Worm (Caenorhabditis elegans) whole organism, young adult: ENCODE measurements around the gene fbxb-91.
"Not testable (repeated sequence)": the region's sequence is repeated elsewhere in the genome, so short reads cannot be mapped to it uniquely, and the experiment has no call there.

Experiments
- B0261.1 ChIP-seq: sonication (generic microtip); optimal IDR thresholded peaks from 2 replicates; lab custom pipeline; 2016; ENCODE audit warnings: mild to moderate bottlenecking, missing genetic modification characterization, moderate library complexity, missing compliant biosample characterization
- B0336.3 ChIP-seq: fragments of 200-800 bp; sonication (Bioruptor generic); IDR thresholded peaks from 2 replicates; pipeline ENCODE4 v1.3.6; 2022; ENCODE audit warnings: missing genetic modification characterization, missing compliant biosample characterization
- C17E4.6 ChIP-seq: fragments of 200-800 bp; sonication (Bioruptor generic); IDR thresholded peaks from 2 replicates; pipeline ENCODE4 v1.3.6; 2022; ENCODE audit warnings: missing genetic modification reagents, missing genetic modification characterization, missing compliant biosample characterization
- F22D6.2 ChIP-seq: sonication (generic microtip); optimal IDR thresholded peaks from 2 replicates; lab custom pipeline; 2016; ENCODE audit warnings: mild to moderate bottlenecking, missing genetic modification characterization, missing compliant biosample characterization
- F33H1.4 ChIP-seq: fragments of 200-800 bp; sonication (Bioruptor generic); IDR thresholded peaks from 2 replicates; pipeline ENCODE4 v1.3.6; 2022; ENCODE audit warnings: missing genetic modification reagents, missing genetic modification characterization, missing compliant biosample characterization
- F39B2.1 ChIP-seq: fragments of 200-800 bp; sonication (Bioruptor generic); IDR thresholded peaks from 2 replicates; pipeline ENCODE4 v1.3.6; 2022; ENCODE audit warnings: missing genetic modification reagents, missing genetic modification characterization, missing compliant biosample characterization
- F52B5.7 ChIP-seq: sonication (generic microtip); optimal IDR thresholded peaks from 2 replicates; lab custom pipeline; 2016; ENCODE audit warnings: mild to moderate bottlenecking, missing genetic modification characterization, missing compliant biosample characterization
- F57C9.4 ChIP-seq: sonication (generic microtip); optimal IDR thresholded peaks from 2 replicates; lab custom pipeline; 2017; ENCODE audit warnings: mild to moderate bottlenecking, missing genetic modification characterization, missing compliant biosample characterization
- K11D2.4 ChIP-seq: fragments of 200-800 bp; sonication (Bioruptor generic); IDR thresholded peaks from 2 replicates; pipeline ENCODE4 v1.3.6; 2022; ENCODE audit warnings: missing genetic modification reagents, missing genetic modification characterization, missing compliant biosample characterization
- Y56A3A.18 ChIP-seq: fragments of 200-800 bp; sonication (Bioruptor generic); IDR thresholded peaks from 2 replicates; pipeline ENCODE4 v1.3.6; 2022; ENCODE audit warnings: missing genetic modification reagents, missing genetic modification characterization, missing compliant biosample characterization
- Y67H2A.10 ChIP-seq: fragments of 200-800 bp; sonication (Bioruptor generic); conservative IDR thresholded peaks from 2 replicates; pipeline ENCODE4 v1.3.6; 2022; ENCODE audit warnings: missing genetic modification reagents, missing genetic modification characterization, missing compliant biosample characterization
- Y79H2A.3 ChIP-seq: fragments of 200-800 bp; sonication (Bioruptor generic); conservative IDR thresholded peaks from 2 replicates; pipeline ENCODE4 v1.3.6; 2022; ENCODE audit warnings: missing genetic modification reagents, missing genetic modification characterization, missing compliant biosample characterization
- Y95B8A.8 ChIP-seq: fragments of 200-800 bp; sonication (Bioruptor generic); IDR thresholded peaks from 2 replicates; pipeline ENCODE4 v1.3.6; 2022; ENCODE audit warnings: missing genetic modification reagents, missing genetic modification characterization, missing compliant biosample characterization
- aptf-2 ChIP-seq: fragments of 200-800 bp; sonication (Bioruptor generic); conservative IDR thresholded peaks from 2 replicates; pipeline ENCODE4 v1.3.6; 2022; ENCODE audit warnings: missing genetic modification reagents, missing genetic modification characterization, missing compliant biosample characterization
- aptf-3 ChIP-seq: fragments of 200-800 bp; sonication (Bioruptor generic); IDR thresholded peaks from 2 replicates; pipeline ENCODE4 v1.3.6; 2022; ENCODE audit warnings: missing genetic modification characterization, missing compliant biosample characterization
- athp-1 ChIP-seq: sonication (generic microtip); optimal IDR thresholded peaks from 2 replicates; lab custom pipeline; 2017; ENCODE audit warnings: mild to moderate bottlenecking, missing genetic modification characterization, missing compliant biosample characterization
- attf-5 ChIP-seq: fragments of 200-800 bp; sonication (Bioruptor generic); optimal IDR thresholded peaks from 2 replicates; lab custom pipeline; 2018; ENCODE audit warnings: mild to moderate bottlenecking, missing genetic modification characterization, missing compliant biosample characterization
- bed-1 ChIP-seq: fragments of 200-800 bp; sonication (Bioruptor generic); IDR thresholded peaks from 2 replicates; pipeline ENCODE4 v1.3.6; 2022; ENCODE audit warnings: missing genetic modification reagents, missing genetic modification characterization, missing compliant biosample characterization
- bed-2 ChIP-seq: fragments of 200-800 bp; sonication (Bioruptor generic); IDR thresholded peaks from 2 replicates; pipeline ENCODE4 v1.3.6; 2022; ENCODE audit warnings: missing genetic modification reagents, missing genetic modification characterization, missing compliant biosample characterization
- cebp-2 ChIP-seq: fragments of 200-800 bp; sonication (Bioruptor generic); IDR thresholded peaks from 2 replicates; pipeline ENCODE4 v1.3.6; 2022; ENCODE audit warnings: missing genetic modification characterization, missing compliant biosample characterization
- ceh-58 ChIP-seq: fragments of 200-800 bp; sonication (Bioruptor generic); IDR thresholded peaks from 2 replicates; pipeline ENCODE4 v1.3.6; 2022; ENCODE audit warnings: missing genetic modification characterization, missing compliant biosample characterization
- ceh-79 ChIP-seq: sonication (generic microtip); optimal IDR thresholded peaks from 2 replicates; lab custom pipeline; 2017; ENCODE audit warnings: mild to moderate bottlenecking, missing genetic modification characterization, missing compliant biosample characterization
- dox-1 ChIP-seq: fragments of 200-800 bp; sonication (Bioruptor generic); IDR thresholded peaks from 2 replicates; pipeline ENCODE4 v1.3.6; 2022; ENCODE audit warnings: missing genetic modification reagents, missing genetic modification characterization, missing compliant biosample characterization
- dpff-1 ChIP-seq: sonication (generic microtip); optimal IDR thresholded peaks from 2 replicates; lab custom pipeline; 2017; ENCODE audit warnings: mild to moderate bottlenecking, missing genetic modification characterization, missing compliant biosample characterization
- dpl-1 ChIP-seq: fragments of 150-350 bp; optimal IDR thresholded peaks from 2 replicates; lab custom pipeline; 2014; ENCODE audit warnings: missing biosample characterization, missing genetic modification reagents, missing genetic modification characterization
- ekl-4 ChIP-seq: fragments of 200-800 bp; sonication (Bioruptor generic); IDR thresholded peaks from 2 replicates; pipeline ENCODE4 v1.3.6; 2022; ENCODE audit warnings: missing genetic modification reagents, missing genetic modification characterization, missing compliant biosample characterization
- hmg-1.2 ChIP-seq: fragments of 200-800 bp; sonication (Bioruptor generic); IDR thresholded peaks from 2 replicates; pipeline ENCODE4 v1.3.6; 2022; ENCODE audit warnings: missing genetic modification reagents, missing genetic modification characterization, missing compliant biosample characterization
- lin-40 ChIP-seq: sonication (generic microtip); optimal IDR thresholded peaks from 2 replicates; lab custom pipeline; 2016; ENCODE audit warnings: missing genetic modification characterization, mild to moderate bottlenecking, missing compliant biosample characterization, missing genotype, missing genetic modification reagents
- lir-1 ChIP-seq: fragments of 200-800 bp; sonication (Bioruptor generic); conservative IDR thresholded peaks from 2 replicates; pipeline ENCODE4 v1.3.6; 2022; ENCODE audit warnings: missing genetic modification reagents, missing genetic modification characterization, missing compliant biosample characterization
- lsy-27 ChIP-seq: sonication (generic microtip); optimal IDR thresholded peaks from 2 replicates; lab custom pipeline; 2017; ENCODE audit warnings: missing genetic modification characterization, mild to moderate bottlenecking, missing compliant biosample characterization, antibody characterized with exemption, missing genotype, borderline replicate concordance; ENCODE audit not compliant: insufficient read depth
- madf-10 ChIP-seq: sonication (generic microtip); optimal IDR thresholded peaks from 2 replicates; lab custom pipeline; 2016; ENCODE audit warnings: mild to moderate bottlenecking, missing genetic modification characterization, missing compliant biosample characterization
- madf-6 ChIP-seq: fragments of 200-800 bp; sonication (Bioruptor generic); IDR thresholded peaks from 2 replicates; pipeline ENCODE4 v1.3.6; 2022; ENCODE audit warnings: missing genetic modification reagents, missing genetic modification characterization, missing compliant biosample characterization
- mcd-1 ChIP-seq: fragments of 200-800 bp; sonication (Bioruptor generic); IDR thresholded peaks from 2 replicates; pipeline ENCODE4 v1.3.6; 2022; ENCODE audit warnings: missing genetic modification reagents, missing genetic modification characterization, missing compliant biosample characterization
- mxl-1 ChIP-seq: sonication (generic microtip); optimal IDR thresholded peaks from 2 replicates; lab custom pipeline; 2016; ENCODE audit warnings: missing genetic modification characterization, missing compliant biosample characterization
- nhr-27 ChIP-seq: fragments of 200-800 bp; sonication (Bioruptor generic); optimal IDR thresholded peaks from 2 replicates; lab custom pipeline; 2018; ENCODE audit warnings: mild to moderate bottlenecking, missing genetic modification characterization, moderate library complexity, missing compliant biosample characterization
- pha-4 ChIP-seq: fragments of 150-350 bp; sonication (generic microtip); optimal IDR thresholded peaks from 2 replicates; lab custom pipeline; 2014; ENCODE audit warnings: missing biosample characterization, missing genetic modification reagents, missing genetic modification characterization
- snpc-3.4 ChIP-seq: sonication (generic microtip); optimal IDR thresholded peaks from 2 replicates; lab custom pipeline; 2017; ENCODE audit warnings: missing genetic modification characterization, mild to moderate bottlenecking, missing compliant biosample characterization, antibody characterized with exemption, moderate library complexity, missing genotype, missing genetic modification reagents
- xnd-1 ChIP-seq: sonication (generic microtip); optimal IDR thresholded peaks from 2 replicates; lab custom pipeline; 2016; ENCODE audit warnings: missing genotype, missing genetic modification reagents, missing genetic modification characterization, missing compliant biosample characterization

Gene fbxb-91

ce11 chrII:3771640-3772039, 21.1 kb upstream of the fbxb-91 start:
- TF ChIP-seq lir-1 (GFP tag; lab: Robert Waterston, UW): no peak
- TF ChIP-seq lin-40 (tag; lab: Kevin White, UChicago): no peak
- no peak for TF ChIP-seq madf-10 (tag; lab: Kevin White, UChicago)
- TF ChIP-seq Y56A3A.18 (GFP tag; lab: Robert Waterston, UW): no peak
- TF ChIP-seq dox-1 (GFP tag; lab: Robert Waterston, UW): no peak

- TF ChIP-seq cebp-2 (GFP tag; lab: Robert Waterston, UW) (no peak), pha-4 (tag; lab: Kevin White, UChicago) (no peak), F22D6.2 (tag; lab: Kevin White, UChicago) (no peak), bed-1 (GFP tag; lab: Robert Waterston, UW) (no peak), F57C9.4 (no peak), aptf-2 (GFP tag; lab: Robert Waterston, UW) (no peak), lsy-27 (tag; lab: Kevin White, UChicago) (no peak), athp-1 (no peak), F39B2.1 (GFP tag; lab: Robert Waterston, UW) (no peak), madf-6 (GFP tag; lab: Robert Waterston, UW) (no peak), B0336.3 (GFP tag; lab: Robert Waterston, UW) (no peak), dpff-1 (no peak), dpl-1 (no peak), nhr-27 (tag; lab: Kevin White, UChicago) (no peak), hmg-1.2 (no peak), mcd-1 (GFP tag; lab: Robert Waterston, UW) (no peak), F52B5.7 (tag; lab: Kevin White, UChicago) (no peak)
- TF ChIP-seq, all 124 proteins: peak for 0
Observed at ce11 chrII:3764486-3764885, 13.9 kb upstream of the fbxb-91 start, which contains the start of gene srx-112. TSS of gene srx-112 (minus strand) at chrII:3764586.

ce11 chrII:3761599-3761998, 11.0 kb upstream of the fbxb-91 start, which contains the start of gene T24E12.6:
TSS of gene T24E12.6 (minus strand) at chrII:3761699.
- not testable (repeated sequence) for TF ChIP-seq lir-1 (GFP tag; lab: Robert Waterston, UW); B0261.1; nhr-27 (tag; lab: Kevin White, UChicago)

ce11 chrII:3759010-3759409, 8.4 kb upstream of the fbxb-91 start, which contains the start of gene T24E12.12:
TSS of gene T24E12.12 (plus strand) at chrII:3759290.
- no peak for TF ChIP-seq aptf-2 (GFP tag; lab: Robert Waterston, UW)
- no peak for TF ChIP-seq lin-40 (tag; lab: Kevin White, UChicago)
- TF ChIP-seq Y95B8A.8: no peak
- no peak for TF ChIP-seq athp-1
- TF ChIP-seq F33H1.4 (GFP tag; lab: Robert Waterston, UW): no peak
- TF ChIP-seq mxl-1 (tag; lab: Kevin White, UChicago): no peak
- TF ChIP-seq K11D2.4 (GFP tag; lab: Robert Waterston, UW): no peak
- no peak for TF ChIP-seq attf-5 (GFP tag; lab: Kevin White, UChicago)
- no peak for TF ChIP-seq ceh-58 (GFP tag; lab: Robert Waterston, UW)
- no peak for TF ChIP-seq xnd-1
- no peak for TF ChIP-seq Y79H2A.3
- no peak for TF ChIP-seq aptf-3 (GFP tag; lab: Robert Waterston, UW)
- no peak for TF ChIP-seq ekl-4 (GFP tag; lab: Robert Waterston, UW)
- TF ChIP-seq ceh-79 (tag; lab: Kevin White, UChicago): no peak
- no peak for TF ChIP-seq C17E4.6 (GFP tag; lab: Robert Waterston, UW)
- TF ChIP-seq snpc-3.4 (tag; lab: Kevin White, UChicago): no peak
- TF ChIP-seq Y67H2A.10 (GFP tag; lab: Robert Waterston, UW): no peak
- no peak for TF ChIP-seq bed-2
- TF ChIP-seq F52B5.7 (tag; lab: Kevin White, UChicago): no peak
